Worm (Caenorhabditis elegans) whole organism, L4/young adult: Measurements from ENCODE around the gene F16B4.2.

ENCODE experiments used
- W03F9.2 ChIP-seq: fragments of 150-350 bp; optimal IDR thresholded peaks from 2 replicates; lab custom pipeline; 2014; ENCODE audit warnings: missing biosample characterization, missing genetic modification characterization
- dao-5 ChIP-seq: sonication (generic microtip); optimal IDR thresholded peaks from 2 replicates; lab custom pipeline; 2016; ENCODE audit warnings: missing genotype, missing genetic modification characterization, moderate library complexity, missing compliant biosample characterization
- him-1 ChIP-seq: sonication (generic microtip); optimal IDR thresholded peaks from 2 replicates; lab custom pipeline; 2016; ENCODE audit warnings: missing genotype, missing genetic modification reagents, missing genetic modification characterization, missing compliant biosample characterization

DNA sequence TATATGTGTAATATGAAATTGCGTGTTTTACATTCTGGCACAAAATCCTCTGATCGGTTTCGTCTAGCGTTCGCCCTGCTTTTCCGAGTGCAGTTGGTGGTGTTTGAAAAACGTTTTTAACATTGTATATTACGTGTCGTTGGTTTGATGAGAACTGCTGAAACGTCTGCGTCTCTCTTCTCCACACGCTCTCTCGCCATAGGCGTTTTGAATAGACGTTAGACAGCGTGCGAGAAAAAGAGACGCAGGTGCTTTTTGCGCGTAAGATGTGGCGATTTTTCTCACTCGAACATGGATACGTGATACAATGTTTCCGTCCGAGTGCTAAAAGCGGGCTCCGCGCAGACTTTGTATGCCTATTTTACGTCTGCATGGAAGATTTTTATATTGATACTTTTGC is 19.7 kb downstream of the F16B4.2 start:
- TF ChIP-seq W03F9.2 (tag; lab: Kevin White, UChicago) (no peak), dao-5 (tag; lab: Kevin White, UChicago) (no peak), him-1 (tag; lab: Kevin White, UChicago) (no peak)
